Worm (Caenorhabditis elegans) whole organism, L4 larva: ENCODE results near the gene idpp-15.

Experiments
- F26F4.8 ChIP-seq: fragments of 200-800 bp; sonication (Bioruptor generic); conservative IDR thresholded peaks from 2 replicates; pipeline ENCODE4 v1.3.6; 2022; ENCODE audit warnings: missing genetic modification characterization, missing compliant biosample characterization
- T20F7.1 ChIP-seq: fragments of 200-800 bp; sonication (Bioruptor generic); optimal IDR thresholded peaks from 2 replicates; lab custom pipeline; 2018; ENCODE audit warnings: mild to moderate bottlenecking, missing genetic modification characterization, missing compliant biosample characterization
- Y48G9A.11 ChIP-seq: fragments of 200-800 bp; sonication (Bioruptor generic); IDR thresholded peaks from 2 replicates; pipeline ENCODE4 v1.3.6; 2022; ENCODE audit warnings: missing genetic modification reagents, missing genetic modification characterization, missing compliant biosample characterization
- Y75B8A.6 ChIP-seq: fragments of 200-800 bp; sonication (Bioruptor generic); IDR thresholded peaks from 2 replicates; pipeline ENCODE4 v1.3.6; 2022; ENCODE audit warnings: missing genetic modification reagents, missing genetic modification characterization, missing compliant biosample characterization
- ZK337.2 ChIP-seq: fragments of 200-800 bp; sonication (Bioruptor generic); IDR thresholded peaks from 2 replicates; pipeline ENCODE4 v1.3.6; 2022; ENCODE audit warnings: missing genetic modification reagents, missing genetic modification characterization, missing compliant biosample characterization
- ZK546.5 ChIP-seq, 2 experiments: sonication (generic microtip); optimal IDR thresholded peaks; 2 replicates each; lab custom pipeline; 2017; ENCODE audit warnings: missing biosample characterization in 2 of 2, missing genetic modification characterization in 2 of 2
- ceh-20 ChIP-seq: fragments of 200-800 bp; sonication (Bioruptor generic); IDR thresholded peaks from 2 replicates; pipeline ENCODE4 v1.3.6; 2022; ENCODE audit warnings: missing genetic modification reagents, missing genetic modification characterization, missing compliant biosample characterization
- ceh-44 ChIP-seq: fragments of 200-800 bp; sonication (Bioruptor generic); IDR thresholded peaks from 2 replicates; pipeline ENCODE4 v1.3.6; 2022; ENCODE audit warnings: missing genetic modification reagents, missing genetic modification characterization, missing compliant biosample characterization
- daf-12 ChIP-seq: fragments of 150-350 bp; optimal IDR thresholded peaks from 2 replicates; lab custom pipeline; 2014; ENCODE audit warnings: missing biosample characterization, missing genetic modification reagents, missing genetic modification characterization
- daf-19 ChIP-seq: fragments of 200-800 bp; sonication (Bioruptor generic); conservative IDR thresholded peaks from 2 replicates; pipeline ENCODE4 v1.3.6; 2022; ENCODE audit warnings: missing genetic modification characterization, missing compliant biosample characterization
- daf-8 ChIP-seq: fragments of 200-800 bp; sonication (Bioruptor generic); IDR thresholded peaks from 2 replicates; pipeline ENCODE4 v1.3.6; 2022; ENCODE audit warnings: missing genetic modification characterization, missing compliant biosample characterization
- dmd-8 ChIP-seq: fragments of 200-800 bp; sonication (Bioruptor generic); IDR thresholded peaks from 2 replicates; pipeline ENCODE4 v1.3.6; 2022; ENCODE audit warnings: missing genetic modification characterization, missing compliant biosample characterization
- dmd-9 ChIP-seq: fragments of 200-800 bp; sonication (Bioruptor generic); IDR thresholded peaks from 2 replicates; pipeline ENCODE4 v1.3.6; 2022; ENCODE audit warnings: missing genetic modification reagents, missing genetic modification characterization, missing compliant biosample characterization
- dve-1 ChIP-seq: sonication (generic microtip); optimal IDR thresholded peaks from 2 replicates; lab custom pipeline; 2017; ENCODE audit warnings: antibody characterized with exemption, mild to moderate bottlenecking, missing genetic modification characterization, missing compliant biosample characterization; ENCODE audit not compliant: insufficient read depth
- egl-27 ChIP-seq: sonication (generic microtip); optimal IDR thresholded peaks from 3 replicates; lab custom pipeline; 2017; ENCODE audit warnings: missing biosample characterization, missing genetic modification reagents, missing genetic modification characterization
- egl-43 ChIP-seq: fragments of 200-800 bp; sonication (Bioruptor generic); IDR thresholded peaks from 2 replicates; pipeline ENCODE4 v1.3.6; 2022; ENCODE audit warnings: missing genetic modification reagents, missing genetic modification characterization, missing compliant biosample characterization
- fkh-10 ChIP-seq: fragments of 150-350 bp; optimal IDR thresholded peaks from 2 replicates; lab custom pipeline; 2014; ENCODE audit warnings: missing biosample characterization, missing genetic modification reagents, missing genetic modification characterization
- hlh-11 ChIP-seq: fragments of 200-800 bp; sonication (Bioruptor generic); optimal IDR thresholded peaks from 2 replicates; lab custom pipeline; 2018; ENCODE audit warnings: mild to moderate bottlenecking, missing genetic modification characterization, missing compliant biosample characterization
- hmg-1.1 ChIP-seq: fragments of 200-800 bp; sonication (Bioruptor generic); IDR thresholded peaks from 2 replicates; pipeline ENCODE4 v1.3.6; 2022; ENCODE audit warnings: missing genetic modification reagents, missing genetic modification characterization, missing compliant biosample characterization
- lin-15B ChIP-seq: fragments of 150-350 bp; sonication (generic microtip); optimal IDR thresholded peaks from 3 replicates; lab custom pipeline; 2014; ENCODE audit warnings: missing biosample characterization, missing genetic modification characterization
- lin-29 ChIP-seq: fragments of 200-800 bp; sonication (Bioruptor generic); IDR thresholded peaks from 2 replicates; pipeline ENCODE4 v1.3.6; 2022; ENCODE audit warnings: missing genetic modification reagents, missing genetic modification characterization, missing compliant biosample characterization
- lin-38 ChIP-seq: fragments of 200-800 bp; sonication (Bioruptor generic); IDR thresholded peaks from 2 replicates; pipeline ENCODE4 v1.3.6; 2022; ENCODE audit warnings: missing genetic modification reagents, missing genetic modification characterization, missing compliant biosample characterization
- madf-5 ChIP-seq, 2 experiments: fragments of 200-800 bp; sonication (Bioruptor generic); IDR thresholded peaks; 2 replicates each; pipeline ENCODE4 v1.3.6; 2022; ENCODE audit warnings: missing compliant biosample characterization in 2 of 2, missing genetic modification characterization in 2 of 2
- mep-1 ChIP-seq: fragments of 150-350 bp; sonication (generic microtip); optimal IDR thresholded peaks from 3 replicates; lab custom pipeline; 2014; ENCODE audit warnings: missing biosample characterization, missing genetic modification characterization
- mxl-2 ChIP-seq: fragments of 200-800 bp; sonication (Bioruptor generic); conservative IDR thresholded peaks from 2 replicates; pipeline ENCODE4 v1.3.6; 2022; ENCODE audit warnings: missing genetic modification reagents, missing genetic modification characterization, missing compliant biosample characterization
- mxl-3 ChIP-seq: fragments of 200-800 bp; sonication (Bioruptor generic); optimal IDR thresholded peaks from 2 replicates; lab custom pipeline; 2018; ENCODE audit warnings: mild to moderate bottlenecking, missing genetic modification characterization, missing compliant biosample characterization
- nhr-111 ChIP-seq: fragments of 200-800 bp; sonication (Bioruptor generic); optimal IDR thresholded peaks from 2 replicates; lab custom pipeline; 2018; ENCODE audit warnings: mild to moderate bottlenecking, missing genetic modification characterization, missing compliant biosample characterization
- nhr-42 ChIP-seq: fragments of 200-800 bp; sonication (Bioruptor generic); IDR thresholded peaks from 2 replicates; pipeline ENCODE4 v1.3.6; 2022; ENCODE audit warnings: missing genetic modification characterization, missing compliant biosample characterization
- nhr-48 ChIP-seq: sonication (generic microtip); optimal IDR thresholded peaks from 2 replicates; lab custom pipeline; 2016; ENCODE audit warnings: mild to moderate bottlenecking, missing genetic modification characterization, missing compliant biosample characterization
- saeg-2 ChIP-seq: fragments of 200-800 bp; sonication (Bioruptor generic); IDR thresholded peaks from 2 replicates; pipeline ENCODE4 v1.3.6; 2022; ENCODE audit warnings: missing genetic modification reagents, missing genetic modification characterization, missing compliant biosample characterization
- skn-1 ChIP-seq: fragments of 150-350 bp; optimal IDR thresholded peaks from 2 replicates; lab custom pipeline; 2014; ENCODE audit warnings: missing biosample characterization, missing genetic modification characterization
- snpc-1.2 ChIP-seq: fragments of 200-800 bp; sonication (Bioruptor generic); IDR thresholded peaks from 2 replicates; pipeline ENCODE4 v1.3.6; 2022; ENCODE audit warnings: missing genetic modification reagents, missing genetic modification characterization, missing compliant biosample characterization
- snpc-4 ChIP-seq: fragments of 150-350 bp; optimal IDR thresholded peaks from 2 replicates; lab custom pipeline; 2014; ENCODE audit warnings: missing biosample characterization, missing genetic modification characterization
- unc-130 ChIP-seq: sonication (generic microtip); optimal IDR thresholded peaks from 2 replicates; lab custom pipeline; 2016; ENCODE audit warnings: missing genetic modification reagents, missing genetic modification characterization, missing compliant biosample characterization
- vab-7 ChIP-seq: fragments of 200-800 bp; sonication (Bioruptor generic); IDR thresholded peaks from 2 replicates; pipeline ENCODE4 v1.3.6; 2022; ENCODE audit warnings: missing genetic modification reagents, missing genetic modification characterization, missing compliant biosample characterization
- zfp-3 ChIP-seq: fragments of 200-800 bp; sonication (Bioruptor generic); conservative IDR thresholded peaks from 2 replicates; pipeline ENCODE4 v1.3.6; 2022; ENCODE audit warnings: missing genetic modification reagents, missing genetic modification characterization, missing compliant biosample characterization
- zip-11 ChIP-seq: fragments of 200-800 bp; sonication (Bioruptor generic); IDR thresholded peaks from 2 replicates; pipeline ENCODE4 v1.3.6; 2022; ENCODE audit warnings: missing genetic modification characterization, missing compliant biosample characterization
- zip-2 ChIP-seq: fragments of 150-350 bp; optimal IDR thresholded peaks from 2 replicates; lab custom pipeline; 2014; ENCODE audit warnings: missing biosample characterization, missing genetic modification characterization
- ztf-11 ChIP-seq: fragments of 150-350 bp; optimal IDR thresholded peaks from 2 replicates; lab custom pipeline; 2014; ENCODE audit warnings: missing biosample characterization, missing genetic modification characterization

idpp-15 gene

ce11 chrIII:8556836-8557385 lies 32.0 kb downstream of the idpp-15 start, which contains the start of gene C02D5.2 (continued):
- TF ChIP-seq dmd-9: no peak
- no peak for TF ChIP-seq saeg-2
- TF ChIP-seq lin-38 (GFP tag; lab: Robert Waterston, UW): no peak
- no peak for TF ChIP-seq F26F4.8 (GFP tag; lab: Robert Waterston, UW)
- no peak for TF ChIP-seq lin-15B (tag; lab: Kevin White, UChicago)
- TF ChIP-seq egl-43 (GFP tag; lab: Robert Waterston, UW): no peak
- no peak for TF ChIP-seq unc-130 (GFP tag; lab: Kevin White, UChicago)
- no peak for TF ChIP-seq mxl-2 (GFP tag; lab: Robert Waterston, UW)
- TF ChIP-seq dve-1 (tag; lab: Kevin White, UChicago): peak; percentile 52
- no peak for TF ChIP-seq zfp-3 (GFP tag; lab: Robert Waterston, UW)
- TF ChIP-seq lin-29 (GFP tag; lab: Robert Waterston, UW): no peak
- no peak for TF ChIP-seq ZK337.2 (GFP tag; lab: Robert Waterston, UW)
- TF ChIP-seq T20F7.1: peak; percentile 27
- no peak for TF ChIP-seq fkh-10 (GFP tag; lab: Kevin White, UChicago)
- no peak for TF ChIP-seq zip-2 (tag; lab: Kevin White, UChicago)
- no peak for TF ChIP-seq ztf-11 (tag; lab: Kevin White, UChicago)
- no peak for TF ChIP-seq skn-1 (tag; lab: Kevin White, UChicago)

- TF ChIP-seq ztf-11 (tag; lab: Kevin White, UChicago) (no peak), daf-8 (GFP tag; lab: Robert Waterston, UW) (no peak), nhr-111 (no peak), ceh-20 (GFP tag; lab: Robert Waterston, UW) (no peak), hmg-1.1 (GFP tag; lab: Robert Waterston, UW) (no peak), madf-5 (GFP tag; IDR thresholded peaks at IDR 0.05; lab: Robert Waterston, UW) (no peak), nhr-42 (GFP tag; lab: Robert Waterston, UW) (no peak), mxl-2 (GFP tag; lab: Robert Waterston, UW) (no peak), ZK546.5 (tag; optimal IDR thresholded peaks at IDR 0.05; lab: Kevin White, UChicago) (no peak), daf-19 (GFP tag; lab: Robert Waterston, UW) (no peak), snpc-4 (no peak), zip-11 (GFP tag; lab: Robert Waterston, UW) (no peak), Y75B8A.6 (GFP tag; lab: Robert Waterston, UW) (no peak), vab-7 (GFP tag; lab: Robert Waterston, UW) (no peak), dmd-8 (GFP tag; lab: Robert Waterston, UW) (no peak), daf-12 (tag; lab: Kevin White, UChicago) (no peak), nhr-48 (tag; lab: Kevin White, UChicago) (no peak), zfp-3 (GFP tag; lab: Robert Waterston, UW) (no peak), Y48G9A.11 (no peak), mxl-3 (GFP tag; lab: Kevin White, UChicago) (no peak)
Observed at ce11 chrIII:8560398-8560797, 35.5 kb downstream of the idpp-15 start.

ce11 chrIII:8560836-8561235 lies 36.0 kb downstream of the idpp-15 start, which contains the start of gene acdh-6:
Gene acdh-6 (plus strand): TSS chrIII:8561136.
- TF ChIP-seq egl-27 (tag; lab: Kevin White, UChicago): no peak
- TF ChIP-seq hlh-11 (tag; lab: Kevin White, UChicago): no peak
- no peak for TF ChIP-seq snpc-1.2 (GFP tag; lab: Robert Waterston, UW)
- TF ChIP-seq zip-2 (tag; lab: Kevin White, UChicago): no peak
- no peak for TF ChIP-seq nhr-42 (GFP tag; lab: Robert Waterston, UW)
- TF ChIP-seq mep-1 (tag; lab: Kevin White, UChicago): no peak
- no peak for TF ChIP-seq mxl-3 (GFP tag; lab: Kevin White, UChicago)
- no peak for TF ChIP-seq daf-8 (GFP tag; lab: Robert Waterston, UW)
- no peak for TF ChIP-seq ceh-44
